Worm (Caenorhabditis elegans): Measurements from ENCODE around the gene abce-1.

abce-1 gene

DNA sequence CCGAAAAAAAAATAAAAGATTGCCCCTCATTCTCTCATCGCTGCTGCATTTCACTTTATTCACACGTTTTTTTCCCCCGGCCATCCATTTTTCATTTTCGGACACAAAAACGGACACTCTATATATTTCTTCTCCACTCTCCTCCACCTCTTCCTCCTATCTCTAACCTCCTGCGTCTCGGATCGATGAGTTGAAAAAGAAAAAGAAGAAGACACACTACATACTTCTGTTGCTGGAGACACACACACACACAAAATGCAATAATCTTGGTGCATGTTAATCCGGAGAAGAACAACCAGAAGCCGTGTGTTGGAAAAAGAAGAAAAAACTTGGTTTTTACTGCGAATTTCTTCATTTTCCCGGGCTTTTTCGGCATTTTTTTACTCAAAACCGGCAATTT is 47.7 kb upstream of the abce-1 start:
- TF ChIP-seq F16B12.6 (tag; optimal IDR thresholded peaks at IDR 0.05) (peak; percentile 55), unc-130 (tag; optimal IDR thresholded peaks at IDR 0.05) (no peak), pax-3 (tag; optimal IDR thresholded peaks at IDR 0.05) (no peak), nhr-47 (tag; optimal IDR thresholded peaks at IDR 0.05) (peak; percentile 56), nhr-20 (tag; optimal IDR thresholded peaks at IDR 0.05) (peak; percentile 42), vab-15 (tag; optimal IDR thresholded peaks at IDR 0.05) (no peak), tbx-2 (tag; optimal IDR thresholded peaks at IDR 0.05) (peak; percentile 27), lin-13 (GFP tag; optimal IDR thresholded peaks at IDR 0.05) (peak; percentile 21), mef-2 (tag; optimal IDR thresholded peaks at IDR 0.05) (no peak), swsn-7 (tag; optimal IDR thresholded peaks at IDR 0.05) (peak; percentile 38), skn-1 (tag; optimal IDR thresholded peaks at IDR 0.05) (peak; percentile 15), lsy-2 (tag; optimal IDR thresholded peaks at IDR 0.05) (peak; percentile 36 to 74), efl-3 (GFP tag; optimal IDR thresholded peaks at IDR 0.05) (no peak), mep-1 (tag; optimal IDR thresholded peaks at IDR 0.05) (peak; percentile 70), jun-1 (tag; optimal IDR thresholded peaks at IDR 0.05) (peak; percentile 20), blmp-1 (tag; optimal IDR thresholded peaks at IDR 0.05) (peak; percentile 86), lin-35 (GFP tag; optimal IDR thresholded peaks at IDR 0.05) (peak in 1 of 2 experiments; percentile 51), ceh-88 (GFP tag; IDR thresholded peaks at IDR 0.05) (no peak), irx-1 (tag; optimal IDR thresholded peaks at IDR 0.05) (peak; percentile 19), zag-1 (tag; optimal IDR thresholded peaks at IDR 0.05) (peak; percentile 55), fkh-8 (tag; optimal IDR thresholded peaks at IDR 0.05) (peak; percentile 32), ceh-82 (tag; optimal IDR thresholded peaks at IDR 0.05) (peak; percentile 64 to 65 (median 64)), zip-4 (GFP tag; optimal IDR thresholded peaks at IDR 0.05) (no peak), unc-98 (GFP tag; IDR thresholded peaks at IDR 0.05) (no peak), pqm-1 (tag; optimal IDR thresholded peaks at IDR 0.05) (no peak), aha-1 (tag; optimal IDR thresholded peaks at IDR 0.05) (no peak), dpl-1 (GFP tag; optimal IDR thresholded peaks at IDR 0.05) (peak; percentile 16 to 61 (median 26)), fos-1 (tag; optimal IDR thresholded peaks at IDR 0.05) (peak; percentile 47), dsc-1 (tag; optimal IDR thresholded peaks at IDR 0.05) (peak; percentile 30), mdl-1 (tag; optimal IDR thresholded peaks at IDR 0.05) (peak in 1 of 2 experiments; percentile 31), isw-1 (GFP tag; IDR thresholded peaks at IDR 0.05) (peak; percentile 4), lin-39 (tag; optimal IDR thresholded peaks at IDR 0.05) (no peak), ces-1 (GFP tag; optimal IDR thresholded peaks at IDR 0.05) (no peak), lin-14 (GFP tag; optimal IDR thresholded peaks at IDR 0.05) (no peak), ztf-4 (tag; optimal IDR thresholded peaks at IDR 0.05) (no peak), mab-9 (GFP tag; IDR thresholded peaks at IDR 0.05) (no peak), xbp-1 (tag; optimal IDR thresholded peaks at IDR 0.05) (peak; percentile 25), efl-1 (optimal IDR thresholded peaks at IDR 0.05) (peak; percentile 59 to 69), efl-1 (GFP tag; optimal IDR thresholded peaks at IDR 0.05 in 1 of 2) (peak in 1 of 2 experiments; percentile 18), nhr-71 (tag; optimal IDR thresholded peaks at IDR 0.05) (peak; percentile 62), fkh-10 (GFP tag; optimal IDR thresholded peaks at IDR 0.05) (peak; percentile 58), unc-62 (GFP tag; optimal IDR thresholded peaks at IDR 0.05) (no peak), Y116A8C.19 (tag; optimal IDR thresholded peaks at IDR 0.05; ENCODE audit: borderline replicate concordance) (no peak), snpc-4 (tag; optimal IDR thresholded peaks at IDR 0.05) (peak; percentile 30), aly-2 (tag; optimal IDR thresholded peaks at IDR 0.05) (peak; percentile 25), ama-1 (optimal IDR thresholded peaks at IDR 0.05) (peak; percentile 3), lir-3 (tag; optimal IDR thresholded peaks at IDR 0.05; ENCODE audit: poor library complexity) (peak; percentile 8), snu-23 (GFP tag; optimal IDR thresholded peaks at IDR 0.05) (peak; percentile 65), C16A3.4 (tag; optimal IDR thresholded peaks at IDR 0.05) (peak; percentile 33), unc-86 (tag; optimal IDR thresholded peaks at IDR 0.05) (peak; percentile 1), alr-1 (tag; optimal IDR thresholded peaks at IDR 0.05; ENCODE audit: borderline replicate concordance) (no peak), egl-27 (tag; optimal IDR thresholded peaks at IDR 0.05) (no peak), sup-37 (GFP tag; optimal IDR thresholded peaks at IDR 0.05) (no peak), elt-3 (tag; optimal IDR thresholded peaks at IDR 0.05) (peak in 1 of 6 experiments; percentile 42)

Measured in whole organism, L1 larva.